In the genomic region with DNA sequence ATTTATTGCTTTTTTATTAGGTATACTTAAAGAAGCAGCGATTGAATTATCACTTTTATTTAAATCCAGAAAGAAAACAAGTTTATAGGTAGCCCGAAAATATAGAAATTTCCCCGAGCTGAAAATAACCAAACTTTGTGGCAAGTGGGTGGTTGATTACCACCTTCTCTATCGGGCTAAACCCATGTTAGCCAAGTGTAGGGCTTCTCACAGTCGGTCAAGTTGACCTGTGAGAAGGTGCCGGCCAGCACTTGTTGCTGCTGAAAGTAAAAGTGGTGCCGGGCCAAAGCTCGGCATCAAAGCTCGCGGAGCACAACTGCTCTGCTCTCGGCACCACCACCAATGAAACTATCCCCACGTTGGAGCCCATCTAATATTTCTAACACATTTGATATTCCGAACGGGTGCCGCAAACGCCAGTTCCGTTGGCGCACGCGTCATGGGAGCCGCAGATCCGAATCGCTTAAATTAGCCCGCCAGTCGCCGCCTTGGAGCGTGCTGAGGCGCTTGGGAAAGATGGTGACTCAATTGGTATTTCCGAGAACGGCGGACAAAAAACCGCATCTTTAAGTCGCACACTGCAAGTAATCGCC, we compare ENCODE assay signal across 4 fruit fly cellular contexts.
A peak's percentile ranks its signal among the peaks of the same experiment; 100 is the strongest.
TF ChIP-seq lines count a peak whose summit lies in the region.

No protein-coding gene starts in this region.

- TF ChIP-seq CTCF in whole organism, embryonic (GFP tag; optimal IDR thresholded peaks at IDR 0.05; lab: Kevin White, UChicago): no peak

TF ChIP-seq in whole organism, adult, 20 proteins besides CTCF, POLR2A, EP300 and RAD21:
- TF ChIP-seq CG12768 (GFP tag; optimal IDR thresholded peaks at IDR 0.05; lab: Kevin White, UChicago): peak; percentile 14
- peak; percentile 69 for TF ChIP-seq kay (GFP tag; lab: Kevin White, UChicago; ENCODE audit: borderline replicate concordance)
- TF ChIP-seq cnc (optimal IDR thresholded peaks at IDR 0.05; lab: Kevin White, UChicago): no peak

TF ChIP-seq in whole organism, embryonic, 481 proteins besides CTCF, POLR2A, EP300 and RAD21 (continues in another document):
- TF ChIP-seq Hr78 (GFP tag; optimal IDR thresholded peaks at IDR 0.05; lab: Kevin White, UChicago): peak in 1 of 2 experiments; percentile 16
- no peak for TF ChIP-seq tup (GFP tag; optimal IDR thresholded peaks at IDR 0.05; lab: Kevin White, UChicago)
- 0 out of 4 replicates have a peak, but pooled peaks have one; percentile 71 for TF ChIP-seq chinmo (GFP tag; IDR thresholded peaks at IDR 0.05; lab: Robert Waterston, UW; ENCODE audit: partially characterized antibody)
- peak; percentile 10 for TF ChIP-seq CG15514 (GFP tag; optimal IDR thresholded peaks at IDR 0.05; lab: Kevin White, UChicago)
- peak; percentile 49; the same call in 2 of the 3 replicates for TF ChIP-seq CG7357 (GFP tag; IDR thresholded peaks at IDR 0.05; lab: Robert Waterston, UW)
- peak; percentile 86 for TF ChIP-seq Med (GFP tag; lab: Kevin White, UChicago)
- peak; percentile 31 for TF ChIP-seq HHEX (GFP tag; optimal IDR thresholded peaks at IDR 0.05; lab: Kevin White, UChicago)
- peak; percentile 9 for TF ChIP-seq zfh2 (GFP tag; optimal IDR thresholded peaks at IDR 0.05; lab: Kevin White, UChicago)
- peak; percentile 58; the same call in 1 of the 2 replicates for TF ChIP-seq vvl (GFP tag; IDR thresholded peaks at IDR 0.05; lab: Robert Waterston, UW)
- 0 out of 4 replicates have a peak, but pooled peaks have one; percentile 16 for TF ChIP-seq Dll (GFP tag; IDR thresholded peaks at IDR 0.05; lab: Robert Waterston, UW; ENCODE audit: partially characterized antibody)
- no peak for TF ChIP-seq CG2875 (GFP tag; optimal IDR thresholded peaks at IDR 0.05; lab: Kevin White, UChicago)
- TF ChIP-seq bowl (GFP tag; IDR thresholded peaks at IDR 0.05; lab: Robert Waterston, UW): 0 out of 2 replicates have a peak, but pooled peaks have one; percentile 6
- no peak for TF ChIP-seq chm (GFP tag; IDR thresholded peaks at IDR 0.05; lab: Robert Waterston, UW)
- TF ChIP-seq CG10366 (GFP tag; IDR thresholded peaks at IDR 0.05; lab: Robert Waterston, UW): peak; percentile 30; the same call in 1 of the 2 replicates
- TF ChIP-seq CG33557 (GFP tag; optimal IDR thresholded peaks at IDR 0.05; lab: Kevin White, UChicago): no peak
- TF ChIP-seq CG16813 (GFP tag; IDR thresholded peaks at IDR 0.05; lab: Robert Waterston, UW; ENCODE audit: partially characterized antibody): 0 out of 3 replicates have a peak, but pooled peaks have one; percentile 26
- no peak for TF ChIP-seq CG43689 (GFP tag; IDR thresholded peaks at IDR 0.05; lab: Robert Waterston, UW)
- no peak for TF ChIP-seq CG10565 (GFP tag; optimal IDR thresholded peaks at IDR 0.05; lab: Kevin White, UChicago)
- TF ChIP-seq gem (tag; optimal IDR thresholded peaks at IDR 0.05; lab: Kevin White, UChicago): peak; percentile 14
- TF ChIP-seq CG10274 (GFP tag; optimal IDR thresholded peaks at IDR 0.05; lab: Kevin White, UChicago): peak; percentile 96
- TF ChIP-seq CG3838 (GFP tag; optimal IDR thresholded peaks at IDR 0.05; lab: Kevin White, UChicago): no peak
- no peak for TF ChIP-seq Nf-YB (GFP tag; optimal IDR thresholded peaks at IDR 0.05; lab: Kevin White, UChicago)
- peak; percentile 29 for TF ChIP-seq cg (GFP tag; optimal IDR thresholded peaks at IDR 0.05; lab: Kevin White, UChicago)
- no peak for TF ChIP-seq toy (GFP tag; IDR thresholded peaks at IDR 0.05; lab: Robert Waterston, UW)

TF ChIP-seq in whole organism, prepupa, 60 proteins besides CTCF, POLR2A, EP300 and RAD21:
- TF ChIP-seq Eip78C (GFP tag; lab: Kevin White, UChicago): peak; percentile 18
- 0 out of 3 replicates have a peak, but pooled peaks have one; percentile 17 for TF ChIP-seq eg (GFP tag; IDR thresholded peaks at IDR 0.05; lab: Robert Waterston, UW)
- no peak for TF ChIP-seq salr (GFP tag; optimal IDR thresholded peaks at IDR 0.05; lab: Kevin White, UChicago)
- peak; percentile 50 for TF ChIP-seq Blimp-1 (GFP tag; optimal IDR thresholded peaks at IDR 0.05; lab: Kevin White, UChicago)
- TF ChIP-seq CG32006 (GFP tag; optimal IDR thresholded peaks at IDR 0.05; lab: Kevin White, UChicago): peak; percentile 0

TF ChIP-seq in whole organism, pupa, 21 proteins besides CTCF, POLR2A, EP300 and RAD21:
- TF ChIP-seq CG32121 (GFP tag; IDR thresholded peaks at IDR 0.05; lab: Robert Waterston, UW): peak; percentile 55; the same call in 1 of the 2 replicates
- peak; percentile 17; the same call in 1 of the 2 replicates for TF ChIP-seq Ets98B (GFP tag; IDR thresholded peaks at IDR 0.05; lab: Robert Waterston, UW)
- TF ChIP-seq CG12605 (GFP tag; IDR thresholded peaks at IDR 0.05; lab: Robert Waterston, UW): no peak
- TF ChIP-seq CG4496 (GFP tag; IDR thresholded peaks at IDR 0.05; lab: Robert Waterston, UW): peak; percentile 47; the same call in 1 of the 3 replicates
